ENCODE assay signal across 1 fruit fly cellular context in the genomic region with DNA sequence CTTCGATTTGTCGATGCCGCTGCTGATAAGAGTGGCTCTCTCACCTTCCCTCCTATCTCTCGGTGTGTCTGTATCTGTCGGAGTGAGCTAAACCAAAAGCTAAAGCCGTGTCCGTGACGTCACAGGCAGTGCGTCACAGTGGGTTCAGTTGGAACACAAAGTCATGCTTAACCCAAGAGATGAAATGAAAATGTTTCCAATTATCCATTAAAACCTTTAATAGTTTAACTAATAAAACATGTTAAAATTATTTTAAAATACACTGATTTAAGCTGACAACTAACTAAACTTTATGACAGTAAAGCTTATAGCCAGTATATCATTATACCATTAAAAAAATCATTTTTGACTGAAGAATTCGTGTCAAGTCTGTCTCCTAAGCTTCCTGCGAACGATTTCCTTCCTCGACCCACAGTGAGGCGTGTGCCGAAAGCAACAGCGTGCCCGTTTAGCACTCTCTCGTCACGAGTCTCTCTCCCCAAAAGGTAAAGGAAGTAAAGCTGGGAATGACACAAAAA.
TF ChIP-seq lines count a peak whose summit lies in the region.

TSS of gene Idua (minus strand) at position 51 of the 518 bp plus-strand sequence.

TF ChIP-seq in whole organism, embryonic, 481 proteins besides CTCF, POLR2A, EP300 and RAD21 (continued from another document and continues in another):
- TF ChIP-seq jing (GFP tag; optimal IDR thresholded peaks at IDR 0.05; lab: Kevin White, UChicago) (no peak), Oli (tag; optimal IDR thresholded peaks at IDR 0.05; lab: Kevin White, UChicago) (peak; percentile 78), gcm (GFP tag; optimal IDR thresholded peaks at IDR 0.05; lab: Kevin White, UChicago) (no peak), fd102C (GFP tag; optimal IDR thresholded peaks at IDR 0.05; lab: Kevin White, UChicago) (no peak), dmrt11E (tag; optimal IDR thresholded peaks at IDR 0.05; lab: Kevin White, UChicago) (peak; percentile 33), CG15514 (GFP tag; optimal IDR thresholded peaks at IDR 0.05; lab: Kevin White, UChicago) (peak; percentile 35), HLH54F (GFP tag; optimal IDR thresholded peaks at IDR 0.05; lab: Kevin White, UChicago) (peak; percentile 38), CG7357 (GFP tag; IDR thresholded peaks at IDR 0.05; lab: Robert Waterston, UW) (peak; percentile 60; the same call in 1 of the 3 replicates), trem (tag; optimal IDR thresholded peaks at IDR 0.05; lab: Kevin White, UChicago) (peak; percentile 36), CG10462 (GFP tag; optimal IDR thresholded peaks at IDR 0.05; lab: Kevin White, UChicago) (no peak), E2f1 (GFP tag; IDR thresholded peaks at IDR 0.05; lab: Robert Waterston, UW) (peak; percentile 39; the same call in 1 of the 2 replicates), ewg (GFP tag; optimal IDR thresholded peaks at IDR 0.05; lab: Kevin White, UChicago) (peak; percentile 39), stc (GFP tag; IDR thresholded peaks at IDR 0.05; lab: Robert Waterston, UW) (peak; percentile 67), D19B (GFP tag; optimal IDR thresholded peaks at IDR 0.05; lab: Kevin White, UChicago) (peak; percentile 33), CG7745 (tag; optimal IDR thresholded peaks at IDR 0.05; lab: Kevin White, UChicago) (no peak), fd3F (GFP tag; optimal IDR thresholded peaks at IDR 0.05; lab: Kevin White, UChicago) (peak; percentile 53), CG15269 (tag; optimal IDR thresholded peaks at IDR 0.05; lab: Kevin White, UChicago) (no peak), dmrt99B (tag; optimal IDR thresholded peaks at IDR 0.05; lab: Kevin White, UChicago) (no peak), danr (GFP tag; IDR thresholded peaks at IDR 0.05; lab: Robert Waterston, UW) (no peak), br (optimal IDR thresholded peaks at IDR 0.05; lab: Kevin White, UChicago) (no peak), CG11085 (GFP tag; IDR thresholded peaks at IDR 0.05; lab: Robert Waterston, UW) (no peak; the same call in 1 of the 2 replicates), CG12659 (GFP tag; optimal IDR thresholded peaks at IDR 0.05; lab: Kevin White, UChicago) (peak; percentile 83), sr (GFP tag; IDR thresholded peaks at IDR 0.05; lab: Robert Waterston, UW) (no peak), toy (GFP tag; IDR thresholded peaks at IDR 0.05; lab: Robert Waterston, UW) (no peak), CG6689 (GFP tag; IDR thresholded peaks at IDR 0.05; lab: Robert Waterston, UW) (peak; percentile 74), CG1602 (GFP tag; optimal IDR thresholded peaks at IDR 0.05; lab: Kevin White, UChicago) (peak; percentile 21), Trl (optimal IDR thresholded peaks at IDR 0.05; lab: Kevin White, UChicago) (no peak), Trl (GFP tag; optimal IDR thresholded peaks at IDR 0.05; lab: Kevin White, UChicago) (no peak), CG4282 (GFP tag; optimal IDR thresholded peaks at IDR 0.05; lab: Kevin White, UChicago) (no peak), H2.0 (GFP tag; IDR thresholded peaks at IDR 0.05; lab: Robert Waterston, UW) (peak; percentile 31; the same call in 1 of the 2 replicates), lola (GFP tag; optimal IDR thresholded peaks at IDR 0.05; lab: Kevin White, UChicago) (peak in 1 of 3 experiments; percentile 36), Fer3 (tag; optimal IDR thresholded peaks at IDR 0.05; lab: Kevin White, UChicago) (peak; percentile 53), slou (GFP tag; optimal IDR thresholded peaks at IDR 0.05; lab: Kevin White, UChicago) (peak; percentile 2), CG32767 (GFP tag; IDR thresholded peaks at IDR 0.05; lab: Robert Waterston, UW) (peak; percentile 41; the same call in 1 of the 2 replicates), Mrtf (GFP tag; IDR thresholded peaks at IDR 0.05; lab: Robert Waterston, UW) (no peak), CG13775 (GFP tag; optimal IDR thresholded peaks at IDR 0.05; lab: Kevin White, UChicago) (peak; percentile 54), CG17568 (GFP tag; optimal IDR thresholded peaks at IDR 0.05; lab: Kevin White, UChicago) (no peak), CG2202 (tag; optimal IDR thresholded peaks at IDR 0.05; lab: Kevin White, UChicago) (peak; percentile 13), NC2α (GFP tag; optimal IDR thresholded peaks at IDR 0.05; lab: Kevin White, UChicago) (no peak), cg (GFP tag; optimal IDR thresholded peaks at IDR 0.05; lab: Kevin White, UChicago) (no peak), CG4360 (GFP tag; IDR thresholded peaks at IDR 0.05; lab: Robert Waterston, UW) (no peak), Doc3 (GFP tag; IDR thresholded peaks at IDR 0.05; lab: Robert Waterston, UW; ENCODE audit: partially characterized antibody) (no peak), CG13894 (tag; optimal IDR thresholded peaks at IDR 0.05; lab: Kevin White, UChicago) (peak; percentile 22), sim (GFP tag; IDR thresholded peaks at IDR 0.05; lab: Robert Waterston, UW) (no peak), unpg (GFP tag; optimal IDR thresholded peaks at IDR 0.05; lab: Kevin White, UChicago) (no peak), ham (GFP tag; IDR thresholded peaks at IDR 0.05; lab: Robert Waterston, UW) (no peak), croc (GFP tag; conservative IDR thresholded peaks at IDR 0.05; lab: Robert Waterston, UW) (peak; percentile 60; the same call in 2 of the 3 replicates), CG6683 (GFP tag; optimal IDR thresholded peaks at IDR 0.05; lab: Kevin White, UChicago) (peak; percentile 76), CG14860 (GFP tag; IDR thresholded peaks at IDR 0.05; lab: Robert Waterston, UW; ENCODE audit: partially characterized antibody) (no peak), Ravus (GFP tag; IDR thresholded peaks at IDR 0.05; lab: Robert Waterston, UW) (no peak), pnt (GFP tag; optimal IDR thresholded peaks at IDR 0.05; lab: Kevin White, UChicago) (no peak), chm (GFP tag; IDR thresholded peaks at IDR 0.05; lab: Robert Waterston, UW) (no peak), kni (GFP tag; optimal IDR thresholded peaks at IDR 0.05; lab: Kevin White, UChicago) (no peak), HLH3B (GFP tag; IDR thresholded peaks at IDR 0.05; lab: Robert Waterston, UW) (peak; percentile 60), B-H2 (GFP tag; optimal IDR thresholded peaks at IDR 0.05; lab: Kevin White, UChicago) (peak; percentile 57), slp2 (GFP tag; optimal IDR thresholded peaks at IDR 0.05; lab: Kevin White, UChicago) (no peak), CG17359 (tag; optimal IDR thresholded peaks at IDR 0.05; lab: Kevin White, UChicago) (peak; percentile 69), dm (GFP tag; optimal IDR thresholded peaks at IDR 0.05; lab: Kevin White, UChicago) (no peak), E2f2 (GFP tag; IDR thresholded peaks at IDR 0.05; lab: Robert Waterston, UW) (peak; percentile 33; the same call in 1 of the 2 replicates), CG34376 (GFP tag; optimal IDR thresholded peaks at IDR 0.05; lab: Kevin White, UChicago) (peak; percentile 75), CG31365 (tag; optimal IDR thresholded peaks at IDR 0.05; lab: Kevin White, UChicago) (no peak), emc (GFP tag; optimal IDR thresholded peaks at IDR 0.05; lab: Kevin White, UChicago) (no peak), Rx (GFP tag; IDR thresholded peaks at IDR 0.05; lab: Robert Waterston, UW) (peak; percentile 22; the same call in 1 of the 2 replicates), scrt (GFP tag; optimal IDR thresholded peaks at IDR 0.05; lab: Kevin White, UChicago) (peak; percentile 98), sqz (GFP tag; optimal IDR thresholded peaks at IDR 0.05; lab: Kevin White, UChicago) (no peak), bowl (GFP tag; IDR thresholded peaks at IDR 0.05; lab: Robert Waterston, UW) (no peak), tna (GFP tag; IDR thresholded peaks at IDR 0.05; lab: Robert Waterston, UW; ENCODE audit: partially characterized antibody) (no peak), CG2875 (GFP tag; optimal IDR thresholded peaks at IDR 0.05; lab: Kevin White, UChicago) (peak; percentile 50), Hr39 (optimal IDR thresholded peaks at IDR 0.05; lab: Kevin White, UChicago) (no peak), Atf-2 (GFP tag; optimal IDR thresholded peaks at IDR 0.05; lab: Kevin White, UChicago) (no peak), wor (GFP tag; IDR thresholded peaks at IDR 0.05; lab: Robert Waterston, UW) (no peak), schlank (tag; optimal IDR thresholded peaks at IDR 0.05; lab: Kevin White, UChicago) (peak; percentile 28), mam (GFP tag; optimal IDR thresholded peaks at IDR 0.05; lab: Kevin White, UChicago) (peak; percentile 38), CG10209 (GFP tag; optimal IDR thresholded peaks at IDR 0.05; lab: Kevin White, UChicago) (peak; percentile 70), CG18011 (GFP tag; optimal IDR thresholded peaks at IDR 0.05; lab: Kevin White, UChicago) (peak; percentile 41), CG12942 (GFP tag; optimal IDR thresholded peaks at IDR 0.05; lab: Kevin White, UChicago) (peak; percentile 38), vvl (GFP tag; IDR thresholded peaks at IDR 0.05; lab: Robert Waterston, UW) (peak; percentile 50), lbe (GFP tag; optimal IDR thresholded peaks at IDR 0.05; lab: Kevin White, UChicago) (no peak), CG17612 (GFP tag; IDR thresholded peaks at IDR 0.05; lab: Robert Waterston, UW) (no peak), odd (GFP tag; optimal IDR thresholded peaks at IDR 0.05; lab: Kevin White, UChicago) (peak; percentile 80), CG13123 (GFP tag; optimal IDR thresholded peaks at IDR 0.05; lab: Kevin White, UChicago) (no peak), CG7271 (tag; optimal IDR thresholded peaks at IDR 0.05; lab: Kevin White, UChicago) (no peak), Ets65A (GFP tag; lab: Kevin White, UChicago) (peak; percentile 90), CG11723 (GFP tag; optimal IDR thresholded peaks at IDR 0.05; lab: Kevin White, UChicago) (no peak), klu (GFP tag; IDR thresholded peaks at IDR 0.05; lab: Robert Waterston, UW) (peak; percentile 44; the same call in 1 of the 2 replicates), rib (GFP tag; IDR thresholded peaks at IDR 0.05; lab: Robert Waterston, UW) (no peak), CG7556 (GFP tag; optimal IDR thresholded peaks at IDR 0.05; lab: Kevin White, UChicago) (peak; percentile 93), gem (tag; optimal IDR thresholded peaks at IDR 0.05; lab: Kevin White, UChicago) (no peak), CG10366 (GFP tag; IDR thresholded peaks at IDR 0.05; lab: Robert Waterston, UW) (peak; percentile 25; the same call in 1 of the 2 replicates), Hmr (GFP tag; optimal IDR thresholded peaks at IDR 0.05; lab: Kevin White, UChicago) (peak; percentile 91), ato (GFP tag; IDR thresholded peaks at IDR 0.05; lab: Robert Waterston, UW; ENCODE audit: partially characterized antibody) (no peak), vnd (GFP tag; IDR thresholded peaks at IDR 0.05; lab: Robert Waterston, UW; ENCODE audit: partially characterized antibody) (no peak), CG14710 (tag; optimal IDR thresholded peaks at IDR 0.05; lab: Kevin White, UChicago) (peak; percentile 48), bsh (GFP tag; optimal IDR thresholded peaks at IDR 0.05; lab: Kevin White, UChicago) (peak; percentile 57 to 64), Gug (GFP tag; IDR thresholded peaks at IDR 0.05; lab: Robert Waterston, UW) (peak; percentile 69), CG7963 (GFP tag; IDR thresholded peaks at IDR 0.05; lab: Robert Waterston, UW; ENCODE audit: partially characterized antibody) (no peak), CG9215 (GFP tag; IDR thresholded peaks at IDR 0.05; lab: Robert Waterston, UW) (peak; percentile 71), tap (tag; optimal IDR thresholded peaks at IDR 0.05; lab: Kevin White, UChicago) (no peak), zen2 (GFP tag; IDR thresholded peaks at IDR 0.05; lab: Robert Waterston, UW; ENCODE audit: partially characterized antibody) (no peak), Doc2 (GFP tag; IDR thresholded peaks at IDR 0.05; lab: Robert Waterston, UW) (no peak), CG11247 (GFP tag; IDR thresholded peaks at IDR 0.05; lab: Robert Waterston, UW) (no peak), CG6854 (GFP tag; optimal IDR thresholded peaks at IDR 0.05; lab: Kevin White, UChicago) (peak; percentile 82), Stat92E (GFP tag; optimal IDR thresholded peaks at IDR 0.05; lab: Kevin White, UChicago) (peak in 1 of 3 experiments; percentile 9), NK7.1 (GFP tag; optimal IDR thresholded peaks at IDR 0.05; lab: Kevin White, UChicago) (no peak), CG4424 (GFP tag; optimal IDR thresholded peaks at IDR 0.05; lab: Kevin White, UChicago) (peak; percentile 68), pan (optimal IDR thresholded peaks at IDR 0.05; lab: Kevin White, UChicago) (no peak), pan (GFP tag; optimal IDR thresholded peaks at IDR 0.05 in 1 of 2, IDR thresholded peaks at IDR 0.05 in 1 of 2) (peak in 1 of 2 experiments; percentile 72), CG2129 (GFP tag; IDR thresholded peaks at IDR 0.05; lab: Robert Waterston, UW; ENCODE audit: partially characterized antibody) (no peak), HmgZ (tag; optimal IDR thresholded peaks at IDR 0.05; lab: Kevin White, UChicago) (peak; percentile 58), CG30020 (tag; optimal IDR thresholded peaks at IDR 0.05; lab: Kevin White, UChicago) (peak; percentile 13), CG18619 (GFP tag; optimal IDR thresholded peaks at IDR 0.05; lab: Kevin White, UChicago) (peak; percentile 66), prd (optimal IDR thresholded peaks at IDR 0.05; lab: Kevin White, UChicago) (no peak), prd (GFP tag; IDR thresholded peaks at IDR 0.05; lab: Robert Waterston, UW) (peak; percentile 58), pum (GFP tag; optimal IDR thresholded peaks at IDR 0.05; lab: Kevin White, UChicago) (no peak), HHEX (GFP tag; optimal IDR thresholded peaks at IDR 0.05; lab: Kevin White, UChicago) (peak; percentile 70), CG1647 (GFP tag; optimal IDR thresholded peaks at IDR 0.05; lab: Kevin White, UChicago) (no peak), CG9876 (GFP tag; optimal IDR thresholded peaks at IDR 0.05; lab: Kevin White, UChicago) (no peak), pita (GFP tag; optimal IDR thresholded peaks at IDR 0.05; lab: Kevin White, UChicago) (no peak), sc (optimal IDR thresholded peaks at IDR 0.05; lab: Kevin White, UChicago) (no peak), sc (GFP tag; optimal IDR thresholded peaks at IDR 0.05; lab: Kevin White, UChicago) (peak; percentile 17), CG6813 (GFP tag; optimal IDR thresholded peaks at IDR 0.05; lab: Kevin White, UChicago) (peak; percentile 74), CG2889 (GFP tag; IDR thresholded peaks at IDR 0.05; lab: Robert Waterston, UW) (0 out of 3 replicates have a peak, but pooled peaks have one; percentile 29), esg (GFP tag; conservative IDR thresholded peaks at IDR 0.05; lab: Robert Waterston, UW) (peak; percentile 56), CG12071 (GFP tag; optimal IDR thresholded peaks at IDR 0.05; lab: Kevin White, UChicago) (no peak), CG4820 (GFP tag; optimal IDR thresholded peaks at IDR 0.05; lab: Kevin White, UChicago) (peak; percentile 52), Antp (GFP tag; optimal IDR thresholded peaks at IDR 0.05; lab: Kevin White, UChicago) (no peak)
